Fruit fly (Drosophila melanogaster) whole organism, prepupa: Measurements from ENCODE around the gene CG17129.

Experiments used
- CG10669 ChIP-seq: fragments of 200-800 bp; sonication (Bioruptor generic); optimal IDR thresholded peaks from 3 replicates; lab custom pipeline; 2018; ENCODE audit warnings: missing biosample characterization, mild to moderate bottlenecking, missing genetic modification characterization, moderate library complexity
- CG11762 ChIP-seq: fragments of 200-800 bp; sonication (Bioruptor generic); optimal IDR thresholded peaks from 3 replicates; lab custom pipeline; 2016; ENCODE audit warnings: missing biosample characterization, missing genetic modification characterization; ENCODE audit not compliant: insufficient read depth
- CG15336 ChIP-seq: fragments of 200-800 bp; sonication (Bioruptor generic); IDR thresholded peaks from 2 replicates; pipeline ENCODE4 v1.3.6; 2022; ENCODE audit warnings: missing biosample characterization, missing genetic modification characterization
- CG16779 ChIP-seq: fragments of 200-800 bp; sonication (Bioruptor generic); optimal IDR thresholded peaks from 3 replicates; lab custom pipeline; 2017; ENCODE audit warnings: missing biosample characterization, mild to moderate bottlenecking, missing genetic modification characterization
- CG34406 ChIP-seq: fragments of 200-800 bp; sonication (Bioruptor generic); optimal IDR thresholded peaks from 3 replicates; lab custom pipeline; 2016; ENCODE audit warnings: missing biosample characterization, missing genetic modification characterization
- CG6276 ChIP-seq: fragments of 200-800 bp; sonication (Bioruptor generic); optimal IDR thresholded peaks from 2 replicates; lab custom pipeline; 2017; ENCODE audit warnings: missing biosample characterization, mild to moderate bottlenecking, missing genetic modification characterization
- Hr39 ChIP-seq: fragments of 200-800 bp; sonication (Bioruptor generic); optimal IDR thresholded peaks from 2 replicates; lab custom pipeline; 2016; ENCODE audit warnings: missing biosample characterization, missing genetic modification characterization
- Met ChIP-seq: fragments of 200-800 bp; sonication (Bioruptor generic); optimal IDR thresholded peaks from 3 replicates; lab custom pipeline; 2016; ENCODE audit warnings: missing biosample characterization, missing genetic modification characterization
- eg ChIP-seq: fragments of 200-800 bp; sonication (Bioruptor generic); IDR thresholded peaks from 3 replicates; pipeline ENCODE4 v1.3.6; 2022; ENCODE audit warnings: missing biosample characterization, missing genetic modification characterization
- salr ChIP-seq, 2 experiments: fragments of 200-800 bp; sonication (Bioruptor generic); optimal IDR thresholded peaks; 3 replicates each; lab custom pipeline; 2016 to 2018; ENCODE audit warnings: missing biosample characterization in 2 of 2, missing genetic modification characterization in 2 of 2, mild to moderate bottlenecking in 1 of 2
- spab ChIP-seq: fragments of 200-800 bp; sonication (Bioruptor generic); optimal IDR thresholded peaks from 2 replicates; lab custom pipeline; 2017; ENCODE audit warnings: missing biosample characterization, mild to moderate bottlenecking, missing genetic modification characterization, missing genetic modification reagents

DNA sequence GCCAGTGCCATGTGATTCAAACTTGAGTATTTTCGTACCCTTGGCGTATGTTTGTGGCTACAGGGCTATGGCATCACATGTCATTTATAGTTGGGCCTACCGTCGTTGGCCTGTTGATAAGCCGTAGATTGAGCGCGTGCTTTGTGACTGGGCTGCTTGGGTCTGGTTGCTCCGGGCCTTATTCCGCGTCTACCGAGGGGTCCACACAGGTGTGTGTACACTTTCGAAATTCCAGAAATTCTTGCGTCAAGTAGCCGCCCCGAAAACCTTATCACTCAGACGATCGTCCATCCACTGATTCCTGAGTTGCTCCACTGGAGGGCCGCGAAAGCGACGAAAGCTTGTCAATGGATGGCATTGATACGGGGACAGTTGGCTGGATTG, 42.1 kb downstream of the CG17129 start:
- TF ChIP-seq CG15336 (GFP tag; lab: Robert Waterston, UW) (no peak), CG10669 (GFP tag; lab: Kevin White, UChicago) (no peak), CG11762 (GFP tag; lab: Kevin White, UChicago) (no peak), CG34406 (GFP tag; lab: Kevin White, UChicago) (no peak), Met (GFP tag; lab: Kevin White, UChicago) (no peak), CG6276 (GFP tag; lab: Kevin White, UChicago) (no peak), spab (GFP tag; lab: Kevin White, UChicago) (no peak), CG16779 (no peak), Hr39 (no peak), salr (GFP tag; optimal IDR thresholded peaks at IDR 0.05; lab: Kevin White, UChicago) (no peak), eg (GFP tag; lab: Robert Waterston, UW) (no peak)
